Fruit fly (Drosophila melanogaster) whole organism, embryonic: Measurements from ENCODE around the gene Herc4.
A peak's percentile ranks its signal among the peaks of the same experiment; 100 is the strongest.

Experiments used
- Ada2b ChIP-seq: fragments of 200-800 bp; sonication (Bioruptor generic); IDR thresholded peaks from 2 replicates; pipeline ENCODE4 v1.3.6; 2022; ENCODE audit warnings: missing biosample characterization, missing genetic modification characterization
- Blimp-1 ChIP-seq: fragments of 200-800 bp; sonication (Bioruptor generic); optimal IDR thresholded peaks from 3 replicates; lab custom pipeline; 2018; ENCODE audit warnings: missing biosample characterization, missing genetic modification characterization, mild to moderate bottlenecking, moderate library complexity, missing genetic modification reagents
- CG10209 ChIP-seq: fragments of 200-800 bp; sonication (Bioruptor generic); optimal IDR thresholded peaks from 3 replicates; lab custom pipeline; 2017; ENCODE audit warnings: missing biosample characterization, mild to moderate bottlenecking, missing genetic modification characterization, missing genetic modification reagents
- CG10321 ChIP-seq: fragments of 200-800 bp; sonication (Bioruptor generic); IDR thresholded peaks from 2 replicates; pipeline ENCODE4 v1.3.6; 2022; ENCODE audit warnings: missing biosample characterization, missing genetic modification characterization
- CG10654 ChIP-seq: fragments of 200-800 bp; sonication (Bioruptor generic); optimal IDR thresholded peaks from 2 replicates; lab custom pipeline; 2016; ENCODE audit warnings: missing biosample characterization, missing genetic modification characterization
- CG12071 ChIP-seq: fragments of 200-800 bp; sonication (Bioruptor generic); optimal IDR thresholded peaks from 3 replicates; lab custom pipeline; 2018; ENCODE audit warnings: missing biosample characterization, mild to moderate bottlenecking, missing genetic modification characterization
- CG1792 ChIP-seq: fragments of 200-800 bp; sonication (Bioruptor generic); optimal IDR thresholded peaks from 2 replicates; lab custom pipeline; 2016; ENCODE audit warnings: missing biosample characterization, missing genetic modification characterization
- CG1832 ChIP-seq: fragments of 200-800 bp; sonication (Bioruptor generic); optimal IDR thresholded peaks from 2 replicates; lab custom pipeline; 2017; ENCODE audit warnings: missing biosample characterization, mild to moderate bottlenecking, missing genetic modification characterization, inconsistent platforms
- CG2678 ChIP-seq: fragments of 200-800 bp; sonication (Bioruptor generic); optimal IDR thresholded peaks from 3 replicates; lab custom pipeline; 2019; ENCODE audit warnings: missing biosample characterization, mild to moderate bottlenecking, missing genetic modification characterization, moderate library complexity
- CG30403 ChIP-seq: fragments of 200-800 bp; sonication (Bioruptor generic); optimal IDR thresholded peaks from 3 replicates; lab custom pipeline; 2016; ENCODE audit warnings: missing biosample characterization, missing genetic modification characterization
- CG31224 ChIP-seq: fragments of 200-800 bp; sonication (Bioruptor generic); IDR thresholded peaks from 2 replicates; pipeline ENCODE4 v1.3.6; 2022; ENCODE audit warnings: missing biosample characterization, missing genetic modification characterization
- CG3407 ChIP-seq: fragments of 200-800 bp; sonication (Bioruptor generic); optimal IDR thresholded peaks from 2 replicates; lab custom pipeline; 2018; ENCODE audit warnings: missing biosample characterization, mild to moderate bottlenecking, missing genetic modification characterization
- CG3995 ChIP-seq: fragments of 200-800 bp; sonication (Bioruptor generic); optimal IDR thresholded peaks from 3 replicates; lab custom pipeline; 2016; ENCODE audit warnings: missing biosample characterization, missing genetic modification characterization
- CG5245 ChIP-seq: fragments of 200-800 bp; sonication (Bioruptor generic); optimal IDR thresholded peaks from 3 replicates; lab custom pipeline; 2016; ENCODE audit warnings: missing biosample characterization, missing genetic modification characterization
- CG6654 ChIP-seq: fragments of 200-800 bp; sonication (Bioruptor generic); optimal IDR thresholded peaks from 2 replicates; lab custom pipeline; 2017; ENCODE audit warnings: missing biosample characterization, mild to moderate bottlenecking, missing genetic modification characterization
- CG6683 ChIP-seq: fragments of 200-800 bp; sonication (Bioruptor generic); optimal IDR thresholded peaks from 2 replicates; lab custom pipeline; 2017; ENCODE audit warnings: missing biosample characterization, mild to moderate bottlenecking, missing genetic modification characterization, missing genetic modification reagents
- CG6791 ChIP-seq: fragments of 200-800 bp; sonication (Bioruptor generic); IDR thresholded peaks from 3 replicates; pipeline ENCODE4 v1.3.6; 2022; ENCODE audit warnings: missing biosample characterization, missing genetic modification characterization; ENCODE audit not compliant: partially characterized antibody
- CG8089 ChIP-seq: fragments of 200-800 bp; sonication (Bioruptor generic); optimal IDR thresholded peaks from 3 replicates; lab custom pipeline; 2016; ENCODE audit warnings: missing biosample characterization, missing genetic modification characterization
- CG8765 ChIP-seq: fragments of 200-800 bp; sonication (Bioruptor generic); IDR thresholded peaks from 2 replicates; pipeline ENCODE4 v1.3.6; 2022; ENCODE audit warnings: missing biosample characterization, missing genetic modification characterization
- Dref ChIP-seq: fragments of 200-800 bp; sonication (Bioruptor generic); IDR thresholded peaks from 2 replicates; pipeline ENCODE4 v1.3.6; 2022; ENCODE audit warnings: missing biosample characterization, missing genetic modification characterization
- E2f2 ChIP-seq: fragments of 200-800 bp; sonication (Bioruptor generic); IDR thresholded peaks from 2 replicates; pipeline ENCODE4 v1.3.6; 2022; ENCODE audit warnings: missing biosample characterization, missing genetic modification characterization
- Elba2 ChIP-seq: fragments of 200-800 bp; sonication (Bioruptor generic); optimal IDR thresholded peaks from 3 replicates; lab custom pipeline; 2016; ENCODE audit warnings: missing biosample characterization, missing genetic modification characterization
- Ets65A ChIP-seq: fragments of 200-800 bp; sonication (Bioruptor generic); peaks from one replicate; lab custom pipeline; 2016; ENCODE audit warnings: missing biosample characterization, missing genetic modification characterization
- Gug ChIP-seq: fragments of 200-800 bp; sonication (Bioruptor generic); IDR thresholded peaks from 4 replicates; pipeline ENCODE4 v1.3.6; 2022; ENCODE audit warnings: missing biosample characterization, missing genetic modification characterization
- H2.0 ChIP-seq: fragments of 200-800 bp; sonication (Bioruptor generic); IDR thresholded peaks from 2 replicates; pipeline ENCODE4 v1.3.6; 2022; ENCODE audit warnings: missing biosample characterization, missing genetic modification characterization
- Jarid2 ChIP-seq: fragments of 200-800 bp; sonication (Bioruptor generic); optimal IDR thresholded peaks from 3 replicates; lab custom pipeline; 2017; ENCODE audit warnings: mild to moderate bottlenecking, missing biosample characterization, missing genetic modification reagents, missing genetic modification characterization
- Oaz ChIP-seq: fragments of 200-800 bp; sonication (Bioruptor generic); IDR thresholded peaks from 2 replicates; pipeline ENCODE4 v1.3.6; 2022; ENCODE audit warnings: missing biosample characterization, missing genetic modification characterization
- Opbp ChIP-seq: fragments of 200-800 bp; sonication (Bioruptor generic); IDR thresholded peaks from 3 replicates; pipeline ENCODE4 v1.3.6; 2022; ENCODE audit warnings: missing biosample characterization, missing genetic modification characterization; ENCODE audit not compliant: partially characterized antibody
- abd-A ChIP-seq: fragments of 200-800 bp; sonication (Bioruptor generic); optimal IDR thresholded peaks from 3 replicates; lab custom pipeline; 2019; ENCODE audit warnings: missing biosample characterization, mild to moderate bottlenecking, missing genetic modification characterization, moderate library complexity
- crol ChIP-seq: fragments of 200-800 bp; sonication (Bioruptor generic); IDR thresholded peaks from 2 replicates; pipeline ENCODE4 v1.3.6; 2022; ENCODE audit warnings: missing biosample characterization, missing genetic modification characterization
- dm ChIP-seq: fragments of 200-800 bp; sonication (Bioruptor generic); optimal IDR thresholded peaks from 3 replicates; lab custom pipeline; 2016; ENCODE audit warnings: missing biosample characterization, missing genetic modification characterization
- dmrt11E ChIP-seq: fragments of 200-800 bp; sonication (Bioruptor generic); optimal IDR thresholded peaks from 3 replicates; lab custom pipeline; 2018; ENCODE audit warnings: missing biosample characterization, mild to moderate bottlenecking, missing genetic modification characterization, moderate library complexity
- fd3F ChIP-seq: fragments of 200-800 bp; sonication (Bioruptor generic); optimal IDR thresholded peaks from 2 replicates; lab custom pipeline; 2018; ENCODE audit warnings: missing biosample characterization, mild to moderate bottlenecking, missing genetic modification characterization, moderate library complexity
- fd64A ChIP-seq: fragments of 200-800 bp; sonication (Bioruptor generic); optimal IDR thresholded peaks from 3 replicates; lab custom pipeline; 2018; ENCODE audit warnings: missing biosample characterization, mild to moderate bottlenecking, missing genetic modification characterization
- gro ChIP-seq: fragments of 200-800 bp; sonication (Bioruptor generic); optimal IDR thresholded peaks from 2 replicates; lab custom pipeline; 2016; ENCODE audit warnings: missing biosample characterization, missing genetic modification characterization
- h ChIP-seq: fragments of >200 bp; optimal IDR thresholded peaks from 2 replicates; lab custom pipeline; 2017
- klu ChIP-seq: fragments of 200-800 bp; sonication (Bioruptor generic); IDR thresholded peaks from 2 replicates; pipeline ENCODE4 v1.3.6; 2022; ENCODE audit warnings: missing biosample characterization, missing genetic modification characterization
- kni ChIP-seq: fragments of 200-800 bp; sonication (Bioruptor generic); optimal IDR thresholded peaks from 3 replicates; lab custom pipeline; 2017; ENCODE audit warnings: mild to moderate bottlenecking, missing biosample characterization, missing genetic modification reagents, missing genetic modification characterization
- lab ChIP-seq: fragments of 200-800 bp; sonication (Bioruptor generic); optimal IDR thresholded peaks from 3 replicates; lab custom pipeline; 2017; ENCODE audit warnings: missing biosample characterization, missing genetic modification characterization, mild to moderate bottlenecking, moderate library complexity, missing genetic modification reagents
- lilli ChIP-seq: fragments of 200-800 bp; sonication (Bioruptor generic); optimal IDR thresholded peaks from 3 replicates; lab custom pipeline; 2016; ENCODE audit warnings: missing biosample characterization, missing genetic modification characterization
- org-1 ChIP-seq: fragments of 200-800 bp; sonication (Bioruptor generic); optimal IDR thresholded peaks from 2 replicates; lab custom pipeline; 2017; ENCODE audit warnings: missing biosample characterization, missing genetic modification characterization
- p53 ChIP-seq: fragments of 200-800 bp; sonication (Bioruptor generic); optimal IDR thresholded peaks from 2 replicates; lab custom pipeline; 2016; ENCODE audit warnings: missing biosample characterization, missing genetic modification characterization
- pan ChIP-seq, 4 experiments: fragments of >200 bp in 3 of 4; fragments of 200-800 bp in 1 of 4; sonication (Bioruptor generic) in 1 of 4; optimal IDR thresholded peaks in 3 of 4; IDR thresholded peaks in 1 of 4; 2 replicates each; pipeline versions ENCODE4 v1.3.6 to Lab custom; 2017 to 2022; ENCODE audit warnings: missing biosample characterization in 2 of 4, missing genetic modification characterization in 2 of 4, mixed read lengths in 1 of 4
- pzg ChIP-seq: fragments of 200-800 bp; sonication (Bioruptor generic); optimal IDR thresholded peaks from 3 replicates; lab custom pipeline; 2018; ENCODE audit warnings: missing biosample characterization, mild to moderate bottlenecking, missing genetic modification characterization, moderate library complexity
- repo ChIP-seq: fragments of 200-800 bp; sonication (Bioruptor generic); optimal IDR thresholded peaks from 2 replicates; lab custom pipeline; 2016; ENCODE audit warnings: missing biosample characterization, missing genetic modification characterization
- rib ChIP-seq: fragments of 200-800 bp; sonication (Bioruptor generic); IDR thresholded peaks from 2 replicates; pipeline ENCODE4 v1.3.6; 2022; ENCODE audit warnings: missing biosample characterization, missing genetic modification characterization
- schlank ChIP-seq: fragments of 200-800 bp; sonication (Bioruptor generic); optimal IDR thresholded peaks from 2 replicates; lab custom pipeline; 2018; ENCODE audit warnings: missing biosample characterization, mild to moderate bottlenecking, missing genetic modification characterization
- shn ChIP-seq: fragments of 200-800 bp; sonication (Bioruptor generic); optimal IDR thresholded peaks from 3 replicates; lab custom pipeline; 2016; ENCODE audit warnings: missing biosample characterization, missing genetic modification characterization
- sob ChIP-seq: fragments of 200-800 bp; sonication (Bioruptor generic); IDR thresholded peaks from 2 replicates; pipeline ENCODE4 v1.3.6; 2022; ENCODE audit warnings: missing biosample characterization, missing genetic modification characterization
- stc ChIP-seq: fragments of 200-800 bp; sonication (Bioruptor generic); IDR thresholded peaks from 2 replicates; pipeline ENCODE4 v1.3.6; 2022; ENCODE audit warnings: missing biosample characterization, missing genetic modification characterization
- vvl ChIP-seq: fragments of 200-800 bp; sonication (Bioruptor generic); IDR thresholded peaks from 2 replicates; pipeline ENCODE4 v1.3.6; 2022; ENCODE audit warnings: missing biosample characterization, missing genetic modification characterization
- zfh2 ChIP-seq: fragments of 200-800 bp; sonication (Bioruptor generic); optimal IDR thresholded peaks from 2 replicates; lab custom pipeline; 2016; ENCODE audit warnings: missing biosample characterization, missing genetic modification characterization

Herc4 gene

DNA sequence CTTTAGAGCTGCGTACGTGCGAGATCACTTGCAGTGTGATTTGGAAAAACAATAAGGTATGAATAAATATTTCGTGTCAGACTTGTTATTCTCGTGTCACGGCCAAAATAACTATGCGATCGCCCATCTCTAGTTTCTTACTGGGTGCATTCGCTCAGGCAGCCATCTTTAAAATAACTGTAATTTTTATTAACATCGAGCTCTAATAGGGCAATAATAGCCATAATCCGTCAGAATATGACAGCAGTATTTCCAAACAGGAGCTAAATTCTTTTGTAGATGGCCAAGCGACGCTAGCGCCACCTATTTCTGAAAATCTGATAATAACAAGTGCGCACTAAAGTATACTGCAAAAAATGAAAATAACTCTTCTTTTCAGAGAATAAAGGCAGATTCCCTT is 38.6 kb downstream of the Herc4 start (continued):
- TF ChIP-seq Jarid2 (GFP tag; lab: Kevin White, UChicago) = peak; percentile 21
- TF ChIP-seq lab (GFP tag; lab: Kevin White, UChicago) = peak; percentile 55
- TF ChIP-seq CG6791 = peak; percentile 78
- TF ChIP-seq pzg (GFP tag; lab: Kevin White, UChicago) = peak; percentile 22
- TF ChIP-seq klu (GFP tag; lab: Robert Waterston, UW) = no peak
- no peak for TF ChIP-seq sob
- TF ChIP-seq p53 = no peak
- peak; percentile 25 for TF ChIP-seq zfh2
- no peak for TF ChIP-seq CG31224 (GFP tag; lab: Robert Waterston, UW)
- TF ChIP-seq CG1832 (GFP tag; lab: Kevin White, UChicago) = no peak
- no peak for TF ChIP-seq Ada2b (GFP tag; lab: Robert Waterston, UW)
- peak; percentile 67 for TF ChIP-seq gro (GFP tag; lab: Kevin White, UChicago)
- no peak for TF ChIP-seq CG10654 (GFP tag; lab: Kevin White, UChicago)
- peak; percentile 16; the same call in 1 of the 2 replicates for TF ChIP-seq E2f2 (GFP tag; lab: Robert Waterston, UW)
- TF ChIP-seq CG1792 (GFP tag; lab: Kevin White, UChicago) = no peak
- TF ChIP-seq dm (GFP tag; lab: Kevin White, UChicago) = no peak
- peak; percentile 71 for TF ChIP-seq Ets65A
- no peak for TF ChIP-seq h (lab: Kevin White, UChicago)
- no peak for TF ChIP-seq org-1 (GFP tag; lab: Kevin White, UChicago)
- TF ChIP-seq schlank (tag; lab: Kevin White, UChicago) = no peak
- TF ChIP-seq Blimp-1 = peak; percentile 5
- peak; percentile 27; the same call in 1 of the 2 replicates for TF ChIP-seq stc (GFP tag; lab: Robert Waterston, UW)
- TF ChIP-seq CG3995 = peak; percentile 84
- no peak for TF ChIP-seq CG8765 (GFP tag; lab: Robert Waterston, UW)
- no peak for TF ChIP-seq fd3F
- no peak for TF ChIP-seq fd64A (GFP tag; lab: Kevin White, UChicago)
- TF ChIP-seq CG30403 (GFP tag; lab: Kevin White, UChicago) = peak; percentile 44
- no peak for TF ChIP-seq crol (GFP tag; lab: Robert Waterston, UW)
- TF ChIP-seq repo = peak; percentile 11
- TF ChIP-seq rib (GFP tag; lab: Robert Waterston, UW) = no peak
- TF ChIP-seq vvl (GFP tag; lab: Robert Waterston, UW) = peak; percentile 68
- no peak for TF ChIP-seq CG6654 (GFP tag; lab: Kevin White, UChicago)
- TF ChIP-seq CG10321 (GFP tag; lab: Robert Waterston, UW) = no peak
- TF ChIP-seq Gug (GFP tag; lab: Robert Waterston, UW) = peak; percentile 31; the same call in 1 of the 4 replicates
- peak; percentile 21 for TF ChIP-seq CG2678 (tag; lab: Kevin White, UChicago)
- TF ChIP-seq CG12071 (GFP tag; lab: Kevin White, UChicago) = no peak
- TF ChIP-seq Elba2 (GFP tag; lab: Kevin White, UChicago) = peak; percentile 99
- peak; percentile 28 for TF ChIP-seq dmrt11E (tag; lab: Kevin White, UChicago)
- TF ChIP-seq lilli = peak; percentile 61
- no peak for TF ChIP-seq H2.0 (GFP tag; lab: Robert Waterston, UW)
- no peak for TF ChIP-seq CG5245 (GFP tag; lab: Kevin White, UChicago)
- peak; percentile 28 for TF ChIP-seq shn (GFP tag; lab: Kevin White, UChicago)
- TF ChIP-seq abd-A (tag; lab: Kevin White, UChicago) = peak; percentile 82
- TF ChIP-seq CG6683 (GFP tag; lab: Kevin White, UChicago) = no peak
- peak; percentile 96 for TF ChIP-seq kni (GFP tag; lab: Kevin White, UChicago)
- TF ChIP-seq Opbp (GFP tag; lab: Robert Waterston, UW) = peak; percentile 89
- no peak for TF ChIP-seq Oaz (GFP tag; lab: Robert Waterston, UW)
- TF ChIP-seq pan (optimal IDR thresholded peaks at IDR 0.05; lab: Kevin White, UChicago) = no peak
- peak in 1 of 2 experiments; percentile 52 for TF ChIP-seq pan (GFP tag; optimal IDR thresholded peaks at IDR 0.05 in 1 of 2, IDR thresholded peaks at IDR 0.05 in 1 of 2)
- TF ChIP-seq Dref = no peak
- TF ChIP-seq CG3407 (GFP tag; lab: Kevin White, UChicago) = no peak
- no peak for TF ChIP-seq CG8089
- TF ChIP-seq CG10209 (GFP tag; lab: Kevin White, UChicago) = no peak
